Worm (Caenorhabditis elegans) whole organism, midembryonic: ENCODE results near the gene com-1.
A peak's percentile ranks its signal among the peaks of the same experiment; 100 is the strongest.

ENCODE experiments used
- T22C8.4 ChIP-seq: fragments of 200-800 bp; sonication (Bioruptor generic); IDR thresholded peaks from 2 replicates; pipeline ENCODE4 v1.3.6; 2022; ENCODE audit warnings: missing genetic modification characterization, missing compliant biosample characterization
- cog-1 ChIP-seq: sonication (generic microtip); optimal IDR thresholded peaks from 2 replicates; lab custom pipeline; 2016; ENCODE audit warnings: missing genetic modification characterization, missing compliant biosample characterization
- flt-1 ChIP-seq: fragments of 200-800 bp; sonication (Bioruptor generic); IDR thresholded peaks from 2 replicates; pipeline ENCODE4 v1.3.6; 2022; ENCODE audit warnings: missing genetic modification characterization, missing compliant biosample characterization
- klf-2 ChIP-seq: fragments of 200-800 bp; sonication (Bioruptor generic); conservative IDR thresholded peaks from 2 replicates; pipeline ENCODE4 v1.3.6; 2022; ENCODE audit warnings: missing genetic modification reagents, missing genetic modification characterization, missing compliant biosample characterization
- med-1 ChIP-seq: sonication (generic microtip); optimal IDR thresholded peaks from 2 replicates; lab custom pipeline; 2017; ENCODE audit warnings: missing genetic modification characterization, mild to moderate bottlenecking, missing compliant biosample characterization, antibody characterized with exemption, missing genetic modification reagents; ENCODE audit not compliant: insufficient read depth
- ref-1 ChIP-seq: fragments of 200-800 bp; sonication (Bioruptor generic); conservative IDR thresholded peaks from 2 replicates; pipeline ENCODE4 v1.3.6; 2022; ENCODE audit warnings: missing genetic modification reagents, missing genetic modification characterization, missing compliant biosample characterization
- tab-1 ChIP-seq: fragments of 200-800 bp; sonication (Bioruptor generic); IDR thresholded peaks from 2 replicates; pipeline ENCODE4 v1.3.6; 2022; ENCODE audit warnings: missing genetic modification characterization, missing compliant biosample characterization
- ztf-23 ChIP-seq: fragments of 200-800 bp; sonication (Bioruptor generic); IDR thresholded peaks from 2 replicates; pipeline ENCODE4 v1.3.6; 2022; ENCODE audit warnings: missing genetic modification reagents, missing genetic modification characterization, missing compliant biosample characterization
- ztf-29 ChIP-seq: fragments of 200-800 bp; sonication (Bioruptor generic); IDR thresholded peaks from 2 replicates; pipeline ENCODE4 v1.3.6; 2022; ENCODE audit warnings: missing genetic modification reagents, missing genetic modification characterization, missing compliant biosample characterization

com-1 gene

ce11 chrIII:10902341-10902740 lies 6.2 kb downstream of the com-1 start, which contains the start of gene unc-119:
Gene unc-119, plus strand, starts transcription at chrIII:10902641.
- no peak for TF ChIP-seq tab-1 (GFP tag; lab: Robert Waterston, UW)
- TF ChIP-seq ztf-29, result no peak
- no peak for TF ChIP-seq med-1 (GFP tag; lab: Kevin White, UChicago)
- no peak for TF ChIP-seq ref-1
- TF ChIP-seq T22C8.4 (GFP tag; lab: Robert Waterston, UW), result no peak
- no peak for TF ChIP-seq flt-1
- TF ChIP-seq ztf-23 (GFP tag; lab: Robert Waterston, UW), result no peak
- no peak for TF ChIP-seq cog-1 (tag; lab: Kevin White, UChicago)
- TF ChIP-seq klf-2 (GFP tag; lab: Robert Waterston, UW), result no peak

ce11 chrIII:10903009-10903609 lies 6.9 kb downstream of the com-1 start:
- no peak for TF ChIP-seq ztf-29
- no peak for TF ChIP-seq cog-1 (tag; lab: Kevin White, UChicago)
- TF ChIP-seq tab-1 (GFP tag; lab: Robert Waterston, UW), result no peak
- TF ChIP-seq ztf-23 (GFP tag; lab: Robert Waterston, UW), result no peak
- no peak for TF ChIP-seq med-1 (GFP tag; lab: Kevin White, UChicago)
- no peak for TF ChIP-seq flt-1
- no peak for TF ChIP-seq ref-1
- TF ChIP-seq T22C8.4 (GFP tag; lab: Robert Waterston, UW), result no peak
- TF ChIP-seq klf-2 (GFP tag; lab: Robert Waterston, UW), result no peak

ce11 chrIII:10904320-10904961 lies 8.3 kb downstream of the com-1 start:
- TF ChIP-seq ztf-29, result no peak
- no peak for TF ChIP-seq flt-1
- TF ChIP-seq klf-2 (GFP tag; lab: Robert Waterston, UW), result no peak
- TF ChIP-seq cog-1 (tag; lab: Kevin White, UChicago), result no peak
- TF ChIP-seq tab-1 (GFP tag; lab: Robert Waterston, UW), result no peak
- no peak for TF ChIP-seq T22C8.4 (GFP tag; lab: Robert Waterston, UW)
- TF ChIP-seq ref-1, result no peak
- TF ChIP-seq med-1 (GFP tag; lab: Kevin White, UChicago), result no peak
- TF ChIP-seq ztf-23 (GFP tag; lab: Robert Waterston, UW), result no peak

- TF ChIP-seq flt-1 (no peak), T22C8.4 (GFP tag; lab: Robert Waterston, UW) (no peak), ztf-29 (no peak), klf-2 (GFP tag; lab: Robert Waterston, UW) (no peak), ztf-23 (GFP tag; lab: Robert Waterston, UW) (0 out of 2 replicates have a peak, but pooled peaks have one; percentile 11)
Measured at ce11 chrIII:10905112-10905511, 8.9 kb downstream of the com-1 start.

- no peak for TF ChIP-seq cog-1 (tag; lab: Kevin White, UChicago)
- TF ChIP-seq ztf-23 (GFP tag; lab: Robert Waterston, UW), result no peak
- no peak for TF ChIP-seq ztf-29
- no peak for TF ChIP-seq flt-1
- TF ChIP-seq T22C8.4 (GFP tag; lab: Robert Waterston, UW), result no peak
- no peak for TF ChIP-seq ref-1
- no peak for TF ChIP-seq klf-2 (GFP tag; lab: Robert Waterston, UW)
- TF ChIP-seq med-1 (GFP tag; lab: Kevin White, UChicago), result no peak
- no peak for TF ChIP-seq tab-1 (GFP tag; lab: Robert Waterston, UW)
Measured at ce11 chrIII:10906325-10906724, 10.2 kb downstream of the com-1 start.

- TF ChIP-seq tab-1 (GFP tag; lab: Robert Waterston, UW), result no peak
- no peak for TF ChIP-seq med-1 (GFP tag; lab: Kevin White, UChicago)
- no peak for TF ChIP-seq T22C8.4 (GFP tag; lab: Robert Waterston, UW)
- no peak for TF ChIP-seq ztf-29
Measured at ce11 chrIII:10907678-10908217, 11.6 kb downstream of the com-1 start.

ce11 chrIII:10908543-10908942 lies 12.4 kb downstream of the com-1 start:
- TF ChIP-seq ztf-23 (GFP tag; lab: Robert Waterston, UW), result no peak
- no peak for TF ChIP-seq ztf-29
- TF ChIP-seq cog-1 (tag; lab: Kevin White, UChicago), result no peak
- TF ChIP-seq flt-1, result no peak
- TF ChIP-seq T22C8.4 (GFP tag; lab: Robert Waterston, UW), result no peak
- TF ChIP-seq klf-2 (GFP tag; lab: Robert Waterston, UW), result no peak
- TF ChIP-seq ref-1, result no peak
- TF ChIP-seq med-1 (GFP tag; lab: Kevin White, UChicago), result no peak

- TF ChIP-seq flt-1 (no peak), cog-1 (tag; lab: Kevin White, UChicago) (no peak), ztf-23 (GFP tag; lab: Robert Waterston, UW) (no peak), T22C8.4 (GFP tag; lab: Robert Waterston, UW) (no peak), ref-1 (no peak), ztf-29 (no peak), med-1 (GFP tag; lab: Kevin White, UChicago) (no peak), klf-2 (GFP tag; lab: Robert Waterston, UW) (no peak), tab-1 (GFP tag; lab: Robert Waterston, UW) (no peak)
Measured at ce11 chrIII:10909166-10909565, 13.0 kb downstream of the com-1 start.

- TF ChIP-seq ztf-29 (no peak), T22C8.4 (GFP tag; lab: Robert Waterston, UW) (no peak), flt-1 (no peak), tab-1 (GFP tag; lab: Robert Waterston, UW) (no peak), klf-2 (GFP tag; lab: Robert Waterston, UW) (no peak), cog-1 (tag; lab: Kevin White, UChicago) (no peak), ztf-23 (GFP tag; lab: Robert Waterston, UW) (no peak), ref-1 (no peak), med-1 (GFP tag; lab: Kevin White, UChicago) (no peak)
Measured at ce11 chrIII:10911160-10911559, 15.0 kb downstream of the com-1 start, which contains the start of gene cut-6. Gene cut-6, plus strand, starts transcription at chrIII:10911460.
